Fruit fly (Drosophila melanogaster) whole organism, embryonic: Measurements from ENCODE around the gene CG31230.
A peak's percentile ranks its signal among the peaks of the same experiment; 100 is the strongest.

ENCODE experiments used
- Asciz ChIP-seq: fragments of 200-800 bp; sonication (Bioruptor generic); optimal IDR thresholded peaks from 2 replicates; lab custom pipeline; 2017; ENCODE audit warnings: missing biosample characterization, mild to moderate bottlenecking, missing genetic modification characterization, missing genetic modification reagents
- Atf6 ChIP-seq: fragments of 200-800 bp; sonication (Bioruptor generic); IDR thresholded peaks from 2 replicates; pipeline ENCODE4 v1.3.6; 2022; ENCODE audit warnings: missing biosample characterization, missing genetic modification characterization
- BEAF-32 ChIP-seq: fragments of 200-800 bp; sonication (Bioruptor generic); optimal IDR thresholded peaks from 3 replicates; lab custom pipeline; 2017; ENCODE audit warnings: missing biosample characterization, missing genetic modification characterization, mild to moderate bottlenecking, moderate library complexity, missing genetic modification reagents
- CG10267 ChIP-seq: fragments of 200-800 bp; sonication (Bioruptor generic); optimal IDR thresholded peaks from 2 replicates; lab custom pipeline; 2018; ENCODE audit warnings: missing biosample characterization, mild to moderate bottlenecking, missing genetic modification characterization, moderate library complexity
- CG10321 ChIP-seq: fragments of 200-800 bp; sonication (Bioruptor generic); IDR thresholded peaks from 2 replicates; pipeline ENCODE4 v1.3.6; 2022; ENCODE audit warnings: missing biosample characterization, missing genetic modification characterization
- CG10366 ChIP-seq: fragments of 200-800 bp; sonication (Bioruptor generic); IDR thresholded peaks from 2 replicates; pipeline ENCODE4 v1.3.6; 2022; ENCODE audit warnings: missing biosample characterization, missing genetic modification characterization
- CG12155 ChIP-seq: fragments of 200-800 bp; sonication (Bioruptor generic); optimal IDR thresholded peaks from 3 replicates; lab custom pipeline; 2016; ENCODE audit warnings: missing biosample characterization, missing genetic modification characterization
- CG13287 ChIP-seq: fragments of 200-800 bp; sonication (Bioruptor generic); IDR thresholded peaks from 2 replicates; pipeline ENCODE4 v1.3.6; 2022; ENCODE audit warnings: missing biosample characterization, missing genetic modification characterization; ENCODE audit not compliant: partially characterized antibody
- CG17361 ChIP-seq: fragments of 200-800 bp; sonication (Bioruptor generic); IDR thresholded peaks from 3 replicates; pipeline ENCODE4 v1.3.6; 2022; ENCODE audit warnings: missing biosample characterization, missing genetic modification characterization
- CG1792 ChIP-seq: fragments of 200-800 bp; sonication (Bioruptor generic); optimal IDR thresholded peaks from 2 replicates; lab custom pipeline; 2016; ENCODE audit warnings: missing biosample characterization, missing genetic modification characterization
- CG1832 ChIP-seq: fragments of 200-800 bp; sonication (Bioruptor generic); optimal IDR thresholded peaks from 2 replicates; lab custom pipeline; 2017; ENCODE audit warnings: missing biosample characterization, mild to moderate bottlenecking, missing genetic modification characterization, inconsistent platforms
- CG2120 ChIP-seq: fragments of 200-800 bp; sonication (Bioruptor generic); optimal IDR thresholded peaks from 3 replicates; lab custom pipeline; 2016; ENCODE audit warnings: missing biosample characterization, missing genetic modification characterization
- CG32767 ChIP-seq: fragments of 200-800 bp; sonication (Bioruptor generic); IDR thresholded peaks from 2 replicates; pipeline ENCODE4 v1.3.6; 2022; ENCODE audit warnings: missing biosample characterization, missing genetic modification characterization
- CG4617 ChIP-seq: fragments of 200-800 bp; sonication (Bioruptor generic); optimal IDR thresholded peaks from 3 replicates; lab custom pipeline; 2016; ENCODE audit warnings: missing biosample characterization, missing genetic modification characterization, borderline replicate concordance
- CG6175 ChIP-seq: fragments of 200-800 bp; sonication (Bioruptor generic); IDR thresholded peaks from 3 replicates; pipeline ENCODE4 v1.3.6; 2022; ENCODE audit warnings: missing biosample characterization, missing genetic modification characterization
- CG6791 ChIP-seq: fragments of 200-800 bp; sonication (Bioruptor generic); IDR thresholded peaks from 3 replicates; pipeline ENCODE4 v1.3.6; 2022; ENCODE audit warnings: missing biosample characterization, missing genetic modification characterization; ENCODE audit not compliant: partially characterized antibody
- CG7786 ChIP-seq: fragments of 200-800 bp; sonication (Bioruptor generic); optimal IDR thresholded peaks from 2 replicates; lab custom pipeline; 2016; ENCODE audit warnings: missing biosample characterization, missing genetic modification characterization
- CG7928 ChIP-seq: fragments of 200-800 bp; sonication (Bioruptor generic); optimal IDR thresholded peaks from 2 replicates; lab custom pipeline; 2017; ENCODE audit warnings: missing biosample characterization, mild to moderate bottlenecking, missing genetic modification characterization
- CG9797 ChIP-seq: fragments of 200-800 bp; sonication (Bioruptor generic); optimal IDR thresholded peaks from 3 replicates; lab custom pipeline; 2018; ENCODE audit warnings: missing biosample characterization, mild to moderate bottlenecking, missing genetic modification characterization
- Drgx ChIP-seq: fragments of 200-800 bp; sonication (Bioruptor generic); IDR thresholded peaks from 2 replicates; pipeline ENCODE4 v1.3.6; 2022; ENCODE audit warnings: missing biosample characterization, missing genetic modification characterization
- E2f1 ChIP-seq: fragments of 200-800 bp; sonication (Bioruptor generic); IDR thresholded peaks from 2 replicates; pipeline ENCODE4 v1.3.6; 2022; ENCODE audit warnings: missing biosample characterization, missing genetic modification characterization
- Eip74EF ChIP-seq, 2 experiments: fragments of 200-800 bp in 1 of 2; fragments of >200 bp in 1 of 2; sonication (Bioruptor generic) in 1 of 2; optimal IDR thresholded peaks; 2 replicates each; lab custom pipeline; 2017 to 2019; ENCODE audit warnings: missing biosample characterization in 2 of 2, missing genetic modification characterization in 2 of 2, mild to moderate bottlenecking in 1 of 2, moderate library complexity in 1 of 2
- Fer3 ChIP-seq: fragments of 200-800 bp; sonication (Bioruptor generic); optimal IDR thresholded peaks from 2 replicates; lab custom pipeline; 2018; ENCODE audit warnings: missing biosample characterization, mild to moderate bottlenecking, missing genetic modification characterization, moderate library complexity
- HLH54F ChIP-seq: fragments of 200-800 bp; sonication (Bioruptor generic); optimal IDR thresholded peaks from 3 replicates; lab custom pipeline; 2016; ENCODE audit warnings: missing biosample characterization, missing genetic modification characterization
- MBD-R2 ChIP-seq: fragments of 200-800 bp; sonication (Bioruptor generic); IDR thresholded peaks from 2 replicates; pipeline ENCODE4 v1.3.6; 2022; ENCODE audit warnings: missing biosample characterization, missing genetic modification characterization
- Myb ChIP-seq: fragments of 200-800 bp; sonication (Bioruptor generic); optimal IDR thresholded peaks from 2 replicates; lab custom pipeline; 2016; ENCODE audit warnings: missing biosample characterization, missing genetic modification characterization
- NC2β ChIP-seq: fragments of 200-800 bp; sonication (Bioruptor generic); optimal IDR thresholded peaks from 2 replicates; lab custom pipeline; 2016; ENCODE audit warnings: missing biosample characterization, missing genetic modification characterization
- NFAT ChIP-seq: fragments of 200-800 bp; sonication (Bioruptor generic); IDR thresholded peaks from 2 replicates; pipeline ENCODE4 v1.3.6; 2022; ENCODE audit warnings: missing biosample characterization, missing genetic modification characterization
- Oaz ChIP-seq: fragments of 200-800 bp; sonication (Bioruptor generic); IDR thresholded peaks from 2 replicates; pipeline ENCODE4 v1.3.6; 2022; ENCODE audit warnings: missing biosample characterization, missing genetic modification characterization
- amos ChIP-seq: fragments of 200-800 bp; sonication (Bioruptor generic); IDR thresholded peaks from 2 replicates; pipeline ENCODE4 v1.3.6; 2022; ENCODE audit warnings: missing biosample characterization, missing genetic modification characterization; ENCODE audit not compliant: partially characterized antibody
- ap ChIP-seq: fragments of 200-800 bp; sonication (Bioruptor generic); IDR thresholded peaks from 2 replicates; pipeline ENCODE4 v1.3.6; 2022; ENCODE audit warnings: missing biosample characterization, missing genetic modification characterization
- bcd ChIP-seq: fragments of 200-800 bp; sonication (Bioruptor generic); optimal IDR thresholded peaks from 2 replicates; lab custom pipeline; 2017; ENCODE audit warnings: missing biosample characterization, mild to moderate bottlenecking, missing genetic modification characterization
- corto ChIP-seq: fragments of 200-800 bp; sonication (Bioruptor generic); optimal IDR thresholded peaks from 2 replicates; lab custom pipeline; 2016; ENCODE audit warnings: missing biosample characterization, mild to moderate bottlenecking, missing genetic modification characterization, moderate library complexity
- croc ChIP-seq: fragments of 200-800 bp; sonication (Bioruptor generic); conservative IDR thresholded peaks from 3 replicates; pipeline ENCODE4 v1.3.6; 2022; ENCODE audit warnings: missing biosample characterization, missing genetic modification characterization
- dati ChIP-seq: fragments of 200-800 bp; sonication (Bioruptor generic); IDR thresholded peaks from 2 replicates; pipeline ENCODE4 v1.3.6; 2022; ENCODE audit warnings: missing biosample characterization, missing genetic modification characterization
- eyg ChIP-seq: fragments of 200-800 bp; sonication (Bioruptor generic); optimal IDR thresholded peaks from 3 replicates; lab custom pipeline; 2016; ENCODE audit warnings: missing biosample characterization, missing genetic modification characterization
- fd102C ChIP-seq: fragments of 200-800 bp; sonication (Bioruptor generic); optimal IDR thresholded peaks from 2 replicates; lab custom pipeline; 2018; ENCODE audit warnings: missing biosample characterization, mild to moderate bottlenecking, missing genetic modification characterization, moderate library complexity
- fru ChIP-seq: fragments of >200 bp; optimal IDR thresholded peaks from 2 replicates; lab custom pipeline; 2017
- gro ChIP-seq: fragments of 200-800 bp; sonication (Bioruptor generic); optimal IDR thresholded peaks from 2 replicates; lab custom pipeline; 2016; ENCODE audit warnings: missing biosample characterization, missing genetic modification characterization
- gsb-n ChIP-seq: fragments of 200-800 bp; sonication (Bioruptor generic); optimal IDR thresholded peaks from 3 replicates; lab custom pipeline; 2018; ENCODE audit warnings: missing biosample characterization, mild to moderate bottlenecking, missing genetic modification characterization
- gt ChIP-seq: fragments of 200-800 bp; sonication (Bioruptor generic); IDR thresholded peaks from 2 replicates; pipeline ENCODE4 v1.3.6; 2022; ENCODE audit warnings: missing biosample characterization, missing genetic modification characterization
- ham ChIP-seq: fragments of 200-800 bp; sonication (Bioruptor generic); IDR thresholded peaks from 2 replicates; pipeline ENCODE4 v1.3.6; 2022; ENCODE audit warnings: missing biosample characterization, missing genetic modification characterization
- kah ChIP-seq: fragments of 200-800 bp; sonication (Bioruptor generic); optimal IDR thresholded peaks from 2 replicates; lab custom pipeline; 2018; ENCODE audit warnings: missing biosample characterization, mild to moderate bottlenecking, missing genetic modification characterization
- lilli ChIP-seq: fragments of 200-800 bp; sonication (Bioruptor generic); optimal IDR thresholded peaks from 3 replicates; lab custom pipeline; 2016; ENCODE audit warnings: missing biosample characterization, missing genetic modification characterization
- mirr ChIP-seq: fragments of 200-800 bp; sonication (Bioruptor generic); optimal IDR thresholded peaks from 3 replicates; lab custom pipeline; 2018; ENCODE audit warnings: missing biosample characterization, mild to moderate bottlenecking, missing genetic modification characterization
- pnt ChIP-seq: fragments of 200-800 bp; sonication (Bioruptor generic); optimal IDR thresholded peaks from 3 replicates; lab custom pipeline; 2016; ENCODE audit warnings: missing biosample characterization, missing genetic modification characterization
- ranshi ChIP-seq: fragments of 200-800 bp; sonication (Bioruptor generic); IDR thresholded peaks from 2 replicates; pipeline ENCODE4 v1.3.6; 2022; ENCODE audit warnings: missing biosample characterization, missing genetic modification characterization
- repo ChIP-seq: fragments of 200-800 bp; sonication (Bioruptor generic); optimal IDR thresholded peaks from 2 replicates; lab custom pipeline; 2016; ENCODE audit warnings: missing biosample characterization, missing genetic modification characterization
- shn ChIP-seq: fragments of 200-800 bp; sonication (Bioruptor generic); optimal IDR thresholded peaks from 3 replicates; lab custom pipeline; 2016; ENCODE audit warnings: missing biosample characterization, missing genetic modification characterization
- stwl ChIP-seq: fragments of 200-800 bp; sonication (Bioruptor generic); optimal IDR thresholded peaks from 3 replicates; lab custom pipeline; 2018; ENCODE audit warnings: missing biosample characterization, mild to moderate bottlenecking, missing genetic modification characterization, moderate library complexity
- zfh1 ChIP-seq: fragments of 200-800 bp; sonication (Bioruptor generic); IDR thresholded peaks from 3 replicates; pipeline ENCODE4 v1.3.6; 2022; ENCODE audit warnings: missing biosample characterization, missing genetic modification characterization

CG31230 gene

DNA sequence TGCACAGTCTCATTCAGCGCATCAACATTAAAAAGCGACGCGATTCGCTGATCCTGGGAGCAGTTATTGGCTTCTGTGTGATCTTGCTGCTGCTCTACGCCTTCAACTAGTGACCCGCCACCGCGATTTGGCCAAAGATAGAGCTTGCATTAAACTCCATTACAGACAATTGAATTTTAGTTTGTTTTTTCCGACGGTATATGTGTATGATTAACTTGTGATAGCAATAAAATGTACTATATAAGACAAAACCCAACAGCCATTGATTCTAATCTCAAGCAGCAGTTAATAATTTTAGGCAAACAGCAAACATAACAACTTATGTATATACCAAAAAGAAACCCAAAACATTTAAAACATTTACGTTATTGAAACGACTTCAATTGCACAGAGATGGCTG, 6.4 kb upstream of the CG31230 start, which contains the start of gene CG31231:
Gene CG31231, plus strand, starts transcription at position 301 of the 400 bp plus-strand sequence.
- TF ChIP-seq dati (GFP tag; lab: Robert Waterston, UW) (no peak), CG10366 (GFP tag; lab: Robert Waterston, UW) (no peak), CG1832 (GFP tag; lab: Kevin White, UChicago) (no peak), CG2120 (GFP tag; lab: Kevin White, UChicago) (no peak), gt (GFP tag; lab: Robert Waterston, UW) (no peak), shn (no peak), fru (lab: Kevin White, UChicago) (no peak), pnt (GFP tag; lab: Kevin White, UChicago) (no peak), stwl (tag; lab: Kevin White, UChicago) (no peak), repo (GFP tag; lab: Kevin White, UChicago) (no peak), BEAF-32 (no peak), CG10321 (GFP tag; lab: Robert Waterston, UW) (no peak), ham (GFP tag; lab: Robert Waterston, UW) (no peak), CG6175 (GFP tag; lab: Robert Waterston, UW) (no peak), NC2β (no peak)

dm6 chr3R:18667659-18668248, 3.7 kb upstream of the CG31230 start, which contains the start of gene CG31229:
CG31229 (plus strand) TSS chr3R:18667852.
- TF ChIP-seq Fer3 (tag; lab: Kevin White, UChicago) (no peak), Myb (GFP tag; lab: Kevin White, UChicago) (peak; percentile 5), zfh1 (no peak), Drgx (GFP tag; lab: Robert Waterston, UW) (no peak), CG10267 (tag; lab: Kevin White, UChicago) (peak; percentile 8), ap (no peak), CG7786 (GFP tag; lab: Kevin White, UChicago) (no peak), E2f1 (GFP tag; lab: Robert Waterston, UW) (no peak), gro (GFP tag; lab: Kevin White, UChicago) (no peak), bcd (GFP tag; lab: Kevin White, UChicago) (no peak), Asciz (GFP tag; lab: Kevin White, UChicago) (no peak), lilli (GFP tag; lab: Kevin White, UChicago) (no peak), Eip74EF (GFP tag; optimal IDR thresholded peaks at IDR 0.05; lab: Kevin White, UChicago) (no peak), CG9797 (GFP tag; lab: Kevin White, UChicago) (peak; percentile 28), CG7928 (GFP tag; lab: Kevin White, UChicago) (peak; percentile 91), CG1792 (no peak), CG4617 (GFP tag; lab: Kevin White, UChicago) (peak; percentile 41), Oaz (GFP tag; lab: Robert Waterston, UW) (no peak), Atf6 (GFP tag; lab: Robert Waterston, UW) (no peak), MBD-R2 (GFP tag; lab: Robert Waterston, UW) (peak; percentile 90), eyg (GFP tag; lab: Kevin White, UChicago) (no peak), CG13287 (GFP tag; lab: Robert Waterston, UW) (peak; percentile 77), NFAT (GFP tag; lab: Robert Waterston, UW) (no peak), mirr (no peak), fd102C (no peak), CG17361 (GFP tag; lab: Robert Waterston, UW) (no peak), CG12155 (GFP tag; lab: Kevin White, UChicago) (peak; percentile 90), corto (GFP tag; lab: Kevin White, UChicago) (no peak), kah (GFP tag; lab: Kevin White, UChicago) (peak; percentile 63), CG6791 (GFP tag; lab: Robert Waterston, UW) (peak; percentile 56; the same call in 1 of the 3 replicates), ranshi (GFP tag; lab: Robert Waterston, UW) (no peak), CG32767 (GFP tag; lab: Robert Waterston, UW) (no peak), HLH54F (no peak), gsb-n (no peak), croc (no peak), amos (peak; percentile 55; the same call in 1 of the 2 replicates)
